Worm (Caenorhabditis elegans) whole organism, late embryonic: ENCODE results near the gene F57G4.10.

Experiments
- K09A11.1 ChIP-seq: sonication (generic microtip); optimal IDR thresholded peaks from 2 replicates; lab custom pipeline; 2017; ENCODE audit warnings: antibody characterized with exemption, mild to moderate bottlenecking, missing genetic modification characterization, missing compliant biosample characterization; ENCODE audit not compliant: insufficient read depth
- Y22D7AL.16 ChIP-seq: sonication (generic microtip); optimal IDR thresholded peaks from 2 replicates; lab custom pipeline; 2016; ENCODE audit warnings: missing genetic modification characterization, missing compliant biosample characterization
- ahr-1 ChIP-seq: sonication (generic microtip); optimal IDR thresholded peaks from 2 replicates; lab custom pipeline; 2016; ENCODE audit warnings: missing genetic modification characterization, missing compliant biosample characterization
- ceh-22 ChIP-seq: sonication (generic microtip); optimal IDR thresholded peaks from 2 replicates; lab custom pipeline; 2017; ENCODE audit warnings: missing biosample characterization, missing genetic modification characterization
- ceh-45 ChIP-seq: fragments of 200-800 bp; sonication (Bioruptor generic); IDR thresholded peaks from 2 replicates; pipeline ENCODE4 v1.3.6; 2022; ENCODE audit warnings: missing genetic modification reagents, missing genetic modification characterization, missing compliant biosample characterization
- che-1 ChIP-seq: sonication (generic microtip); optimal IDR thresholded peaks from 2 replicates; lab custom pipeline; 2016; ENCODE audit warnings: mild to moderate bottlenecking, missing genetic modification characterization, missing compliant biosample characterization
- dmd-4 ChIP-seq: sonication (generic microtip); optimal IDR thresholded peaks from 2 replicates; lab custom pipeline; 2016; ENCODE audit warnings: borderline replicate concordance, missing genetic modification characterization, missing compliant biosample characterization
- elt-2 ChIP-seq: sonication (generic microtip); optimal IDR thresholded peaks from 2 replicates; lab custom pipeline; 2016; ENCODE audit warnings: missing genetic modification reagents, missing genetic modification characterization, missing compliant biosample characterization
- elt-4 ChIP-seq: sonication (generic microtip); optimal IDR thresholded peaks from 2 replicates; lab custom pipeline; 2016; ENCODE audit warnings: missing genetic modification characterization, missing compliant biosample characterization
- ets-4 ChIP-seq: sonication (generic microtip); optimal IDR thresholded peaks from 2 replicates; lab custom pipeline; 2016; ENCODE audit warnings: missing genetic modification characterization, missing compliant biosample characterization
- fax-1 ChIP-seq: sonication (generic microtip); optimal IDR thresholded peaks from 2 replicates; lab custom pipeline; 2016; ENCODE audit warnings: missing genotype, missing genetic modification characterization, missing compliant biosample characterization
- npax-4 ChIP-seq: sonication (generic microtip); optimal IDR thresholded peaks from 2 replicates; lab custom pipeline; 2016; ENCODE audit warnings: missing genetic modification characterization, missing compliant biosample characterization
- pag-3 ChIP-seq: sonication (generic microtip); optimal IDR thresholded peaks from 2 replicates; lab custom pipeline; 2016; ENCODE audit warnings: missing compliant biosample characterization, missing genetic modification characterization, borderline replicate concordance
- pqm-1 ChIP-seq: sonication (generic microtip); optimal IDR thresholded peaks from 2 replicates; lab custom pipeline; 2016; ENCODE audit warnings: missing genetic modification characterization, missing compliant biosample characterization
- pros-1 ChIP-seq: fragments of 150-350 bp; optimal IDR thresholded peaks from 2 replicates; lab custom pipeline; 2014; ENCODE audit warnings: missing biosample characterization, missing genetic modification reagents, missing genetic modification characterization

F57G4.10 gene

ce11 chrV:17676553-17676952 lies 47.9 kb downstream of the F57G4.10 start, which contains the start of gene str-92:
Gene str-92, minus strand, starts transcription at chrV:17676653.
- no peak for TF ChIP-seq pag-3 (tag; lab: Kevin White, UChicago)
- no peak for TF ChIP-seq che-1 (tag; lab: Kevin White, UChicago)
- TF ChIP-seq Y22D7AL.16 (tag; lab: Kevin White, UChicago): no peak
- TF ChIP-seq dmd-4 (tag; lab: Kevin White, UChicago): no peak
- TF ChIP-seq pqm-1 (tag; lab: Kevin White, UChicago): no peak
- TF ChIP-seq ahr-1: no peak
- TF ChIP-seq pros-1 (tag; lab: Kevin White, UChicago): no peak
- TF ChIP-seq elt-4 (tag; lab: Kevin White, UChicago): no peak
- TF ChIP-seq K09A11.1 (tag; lab: Kevin White, UChicago): no peak
- TF ChIP-seq npax-4 (tag; lab: Kevin White, UChicago): no peak
- no peak for TF ChIP-seq ceh-22 (tag; lab: Kevin White, UChicago)
- TF ChIP-seq elt-2 (tag; lab: Kevin White, UChicago): no peak
- TF ChIP-seq ets-4 (tag; lab: Kevin White, UChicago): no peak
- TF ChIP-seq ceh-45 (GFP tag; lab: Robert Waterston, UW): no peak
- TF ChIP-seq fax-1 (tag; lab: Kevin White, UChicago): no peak
